Worm (Caenorhabditis elegans) whole organism, L3 larva: ENCODE data around the gene Y75B8A.7.

Source experiments
- ama-1 ChIP-seq: fragments of 150-350 bp; optimal IDR thresholded peaks from 2 replicates; lab custom pipeline; 2018
- fkh-10 ChIP-seq: sonication (generic microtip); optimal IDR thresholded peaks from 2 replicates; lab custom pipeline; 2017; ENCODE audit warnings: missing biosample characterization, missing genetic modification reagents, missing genetic modification characterization
- lin-39 ChIP-seq: fragments of 150-350 bp; optimal IDR thresholded peaks from 2 replicates; lab custom pipeline; 2018; ENCODE audit warnings: missing biosample characterization, missing genetic modification reagents, missing genetic modification characterization
- unc-62 ChIP-seq: fragments of 150-350 bp; sonication (generic microtip); optimal IDR thresholded peaks from 4 replicates; lab custom pipeline; 2014; ENCODE audit warnings: missing biosample characterization, missing genetic modification reagents, missing genetic modification characterization
- zag-1 ChIP-seq: fragments of 150-350 bp; optimal IDR thresholded peaks from 2 replicates; lab custom pipeline; 2014; ENCODE audit warnings: missing biosample characterization, missing genetic modification characterization

DNA sequence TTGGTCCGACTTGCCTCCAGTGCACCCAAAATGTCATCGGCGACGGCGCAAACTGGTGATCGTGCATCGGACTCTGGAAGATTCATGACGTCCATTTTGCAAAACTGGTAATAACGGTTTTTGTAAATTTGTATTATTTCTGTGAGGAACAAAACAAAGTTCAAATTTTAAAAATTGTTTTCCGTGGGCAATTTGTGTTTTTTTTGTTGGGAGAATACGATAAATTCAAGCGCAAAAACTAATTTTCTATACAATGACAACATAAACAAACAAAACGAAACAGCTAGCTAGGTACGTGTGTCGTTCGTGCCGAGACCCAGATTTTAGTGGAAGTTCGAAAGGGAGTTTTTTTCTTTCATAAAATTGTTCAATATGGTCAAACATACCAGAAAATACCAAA, 30.2 kb downstream of the Y75B8A.7 start, which contains the start of gene Y75B8A.10:
- TF ChIP-seq lin-39 (tag; lab: Kevin White, UChicago), result no peak
- TF ChIP-seq fkh-10 (GFP tag; lab: Kevin White, UChicago), result no peak
- TF ChIP-seq unc-62 (GFP tag; lab: Kevin White, UChicago), result no peak
- no peak for TF ChIP-seq zag-1 (tag; lab: Kevin White, UChicago)
- TF ChIP-seq ama-1 (lab: Kevin White, UChicago), result no peak
